Worm (Caenorhabditis elegans) whole organism, early embryonic: ENCODE measurements around the gene elpc-3.

Experiments used
- B0310.2 ChIP-seq: sonication (generic microtip); optimal IDR thresholded peaks from 2 replicates; lab custom pipeline; 2016; ENCODE audit warnings: mild to moderate bottlenecking, missing genetic modification characterization, missing compliant biosample characterization
- aly-1 ChIP-seq: sonication (generic microtip); optimal IDR thresholded peaks from 2 replicates; lab custom pipeline; 2016; ENCODE audit warnings: missing genetic modification characterization, missing compliant biosample characterization
- ama-1 ChIP-seq: fragments of 150-350 bp; optimal IDR thresholded peaks from 2 replicates; lab custom pipeline; 2014
- ceh-36 ChIP-seq: sonication (generic microtip); optimal IDR thresholded peaks from 2 replicates; lab custom pipeline; 2016; ENCODE audit warnings: missing genetic modification characterization, inconsistent platforms, missing compliant biosample characterization
- ets-7 ChIP-seq: sonication (generic microtip); optimal IDR thresholded peaks from 2 replicates; lab custom pipeline; 2016; ENCODE audit warnings: missing genotype, missing genetic modification characterization, missing compliant biosample characterization
- flt-1 ChIP-seq: fragments of 200-800 bp; sonication (Bioruptor generic); IDR thresholded peaks from 2 replicates; pipeline ENCODE4 v1.3.6; 2022; ENCODE audit warnings: missing genetic modification characterization, missing compliant biosample characterization
- hmbx-1 ChIP-seq: sonication (generic microtip); optimal IDR thresholded peaks from 2 replicates; lab custom pipeline; 2016; ENCODE audit warnings: mild to moderate bottlenecking, missing genetic modification characterization, missing compliant biosample characterization
- hmg-4 ChIP-seq: fragments of 200-800 bp; sonication (Bioruptor generic); optimal IDR thresholded peaks from 2 replicates; lab custom pipeline; 2018; ENCODE audit warnings: mild to moderate bottlenecking, missing genetic modification characterization, missing compliant biosample characterization
- hnd-1 ChIP-seq: sonication (generic microtip); optimal IDR thresholded peaks from 2 replicates; lab custom pipeline; 2016; ENCODE audit warnings: missing genetic modification characterization, missing compliant biosample characterization
- scrt-1 ChIP-seq: fragments of 200-800 bp; sonication (Bioruptor generic); IDR thresholded peaks from 2 replicates; pipeline ENCODE4 v1.3.6; 2022; ENCODE audit warnings: missing genetic modification characterization, missing compliant biosample characterization
- sea-1 ChIP-seq: fragments of 200-800 bp; sonication (Bioruptor generic); conservative IDR thresholded peaks from 2 replicates; pipeline ENCODE4 v1.3.6; 2022; ENCODE audit warnings: missing genetic modification characterization, missing compliant biosample characterization
- tbx-37 ChIP-seq: fragments of 200-800 bp; sonication (Bioruptor generic); conservative IDR thresholded peaks from 2 replicates; pipeline ENCODE4 v1.3.6; 2022; ENCODE audit warnings: missing genetic modification reagents, missing genetic modification characterization, missing compliant biosample characterization

DNA sequence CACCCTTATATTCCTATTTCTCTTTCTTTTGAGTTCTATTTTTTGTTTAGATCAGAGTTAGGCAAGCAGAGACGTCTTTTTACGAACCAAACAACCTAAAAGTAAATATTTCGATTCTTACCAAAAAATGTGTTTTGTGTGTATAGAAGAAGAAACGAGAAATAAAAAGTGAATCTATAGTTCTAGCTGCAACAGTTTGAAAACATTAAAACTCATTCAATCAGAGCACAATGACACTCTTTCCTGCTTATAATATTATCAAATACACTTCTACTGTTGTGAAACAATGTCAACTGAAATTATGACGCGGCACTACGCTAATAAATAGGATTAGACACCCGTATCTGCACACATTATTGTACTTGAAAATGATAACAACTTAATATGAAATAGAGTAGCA is 14.6 kb upstream of the elpc-3 start, which contains the start of gene ZK836.3:
- no peak for TF ChIP-seq hnd-1 (tag; lab: Kevin White, UChicago)
- no peak for TF ChIP-seq ama-1 (lab: Kevin White, UChicago)
- TF ChIP-seq scrt-1 (GFP tag; lab: Robert Waterston, UW): no peak
- no peak for TF ChIP-seq sea-1 (GFP tag; lab: Robert Waterston, UW)
- no peak for TF ChIP-seq tbx-37 (GFP tag; lab: Robert Waterston, UW)
- TF ChIP-seq B0310.2 (tag; lab: Kevin White, UChicago): no peak
- no peak for TF ChIP-seq hmg-4 (GFP tag; lab: Kevin White, UChicago)
- TF ChIP-seq ets-7: no peak
- TF ChIP-seq ceh-36 (tag; lab: Kevin White, UChicago): no peak
- TF ChIP-seq flt-1 (GFP tag; lab: Robert Waterston, UW): no peak
- no peak for TF ChIP-seq hmbx-1
- no peak for TF ChIP-seq aly-1 (tag; lab: Kevin White, UChicago)
